Fruit fly (Drosophila melanogaster): Measurements from ENCODE around the gene Akr1B.

dm6 chr3L:11580919-11581318 is 43.3 kb downstream of the Akr1B start, which contains the start of gene CG43391:
- TF ChIP-seq CG7368 (GFP tag; optimal IDR thresholded peaks at IDR 0.05) (no peak), Gug (GFP tag; IDR thresholded peaks at IDR 0.05) (no peak), salr (GFP tag; optimal IDR thresholded peaks at IDR 0.05) (no peak), ss (GFP tag; optimal IDR thresholded peaks at IDR 0.05) (no peak), Sox14 (GFP tag; optimal IDR thresholded peaks at IDR 0.05) (no peak), vri (GFP tag; optimal IDR thresholded peaks at IDR 0.05) (no peak), Hr4 (GFP tag; optimal IDR thresholded peaks at IDR 0.05) (no peak), Lpt (GFP tag; optimal IDR thresholded peaks at IDR 0.05) (no peak)

Data from whole organism, prepupa.